Fruit fly (Drosophila melanogaster) whole organism, embryonic: ENCODE measurements around the gene CG8117.

Experiments
- Blimp-1 ChIP-seq: fragments of 200-800 bp; sonication (Bioruptor generic); optimal IDR thresholded peaks from 3 replicates; lab custom pipeline; 2018; ENCODE audit warnings: missing biosample characterization, missing genetic modification characterization, mild to moderate bottlenecking, moderate library complexity, missing genetic modification reagents
- C15 ChIP-seq: fragments of 200-800 bp; sonication (Bioruptor generic); IDR thresholded peaks from 3 replicates; pipeline ENCODE4 v1.3.6; 2022; ENCODE audit warnings: missing biosample characterization, missing genetic modification characterization
- CG10321 ChIP-seq: fragments of 200-800 bp; sonication (Bioruptor generic); IDR thresholded peaks from 2 replicates; pipeline ENCODE4 v1.3.6; 2022; ENCODE audit warnings: missing biosample characterization, missing genetic modification characterization
- CG10431 ChIP-seq: fragments of 200-800 bp; sonication (Bioruptor generic); optimal IDR thresholded peaks from 3 replicates; lab custom pipeline; 2018; ENCODE audit warnings: missing biosample characterization, mild to moderate bottlenecking, missing genetic modification characterization
- CG11695 ChIP-seq: fragments of 200-800 bp; sonication (Bioruptor generic); IDR thresholded peaks from 3 replicates; pipeline ENCODE4 v1.3.6; 2022; ENCODE audit warnings: missing biosample characterization, missing genetic modification characterization
- CG12236 ChIP-seq: fragments of 200-800 bp; sonication (Bioruptor generic); optimal IDR thresholded peaks from 2 replicates; lab custom pipeline; 2016; ENCODE audit warnings: missing biosample characterization, missing genetic modification characterization
- CG12769 ChIP-seq: fragments of 200-800 bp; sonication (Bioruptor generic); optimal IDR thresholded peaks from 2 replicates; lab custom pipeline; 2019; ENCODE audit warnings: missing biosample characterization, mild to moderate bottlenecking, missing genetic modification characterization, moderate library complexity
- CG14014 ChIP-seq: fragments of 200-800 bp; sonication (Bioruptor generic); IDR thresholded peaks from 2 replicates; pipeline ENCODE4 v1.3.6; 2022; ENCODE audit warnings: missing biosample characterization, missing genetic modification characterization
- CG18476 ChIP-seq: fragments of 200-800 bp; sonication (Bioruptor generic); optimal IDR thresholded peaks from 2 replicates; lab custom pipeline; 2016; ENCODE audit warnings: missing biosample characterization, mild to moderate bottlenecking, missing genetic modification characterization
- CG2199 ChIP-seq: fragments of 200-800 bp; sonication (Bioruptor generic); IDR thresholded peaks from 3 replicates; pipeline ENCODE4 v1.3.6; 2022; ENCODE audit warnings: missing biosample characterization, missing genetic modification characterization
- CG31365 ChIP-seq: fragments of 200-800 bp; sonication (Bioruptor generic); optimal IDR thresholded peaks from 2 replicates; lab custom pipeline; 2018; ENCODE audit warnings: missing biosample characterization, mild to moderate bottlenecking, missing genetic modification characterization
- CG32772 ChIP-seq: fragments of 200-800 bp; sonication (Bioruptor generic); IDR thresholded peaks from 2 replicates; pipeline ENCODE4 v1.3.6; 2022; ENCODE audit warnings: missing biosample characterization, missing genetic modification characterization
- CG3995 ChIP-seq: fragments of 200-800 bp; sonication (Bioruptor generic); optimal IDR thresholded peaks from 3 replicates; lab custom pipeline; 2016; ENCODE audit warnings: missing biosample characterization, missing genetic modification characterization
- CG4282 ChIP-seq: fragments of 200-800 bp; sonication (Bioruptor generic); optimal IDR thresholded peaks from 2 replicates; lab custom pipeline; 2016; ENCODE audit warnings: missing biosample characterization, missing genetic modification characterization
- CG4707 ChIP-seq: fragments of 200-800 bp; sonication (Bioruptor generic); optimal IDR thresholded peaks from 2 replicates; lab custom pipeline; 2018; ENCODE audit warnings: missing biosample characterization, mild to moderate bottlenecking, missing genetic modification characterization, moderate library complexity
- CG6272 ChIP-seq: fragments of 200-800 bp; sonication (Bioruptor generic); IDR thresholded peaks from 2 replicates; pipeline ENCODE4 v1.3.6; 2022; ENCODE audit warnings: missing biosample characterization, missing genetic modification characterization
- CG9609 ChIP-seq: fragments of 200-800 bp; sonication (Bioruptor generic); optimal IDR thresholded peaks from 3 replicates; lab custom pipeline; 2016; ENCODE audit warnings: missing biosample characterization, missing genetic modification characterization
- CHES-1-like ChIP-seq: fragments of 200-800 bp; sonication (Bioruptor generic); optimal IDR thresholded peaks from 2 replicates; lab custom pipeline; 2016; ENCODE audit warnings: missing biosample characterization, missing genetic modification characterization
- CrebB ChIP-seq: fragments of 200-800 bp; sonication (Bioruptor generic); optimal IDR thresholded peaks from 3 replicates; lab custom pipeline; 2018; ENCODE audit warnings: missing biosample characterization, mild to moderate bottlenecking, missing genetic modification characterization
- E2f1 ChIP-seq: fragments of 200-800 bp; sonication (Bioruptor generic); IDR thresholded peaks from 2 replicates; pipeline ENCODE4 v1.3.6; 2022; ENCODE audit warnings: missing biosample characterization, missing genetic modification characterization
- Eip74EF ChIP-seq, 2 experiments: fragments of 200-800 bp in 1 of 2; fragments of >200 bp in 1 of 2; sonication (Bioruptor generic) in 1 of 2; optimal IDR thresholded peaks; 2 replicates each; lab custom pipeline; 2017 to 2019; ENCODE audit warnings: missing biosample characterization in 2 of 2, missing genetic modification characterization in 2 of 2, mild to moderate bottlenecking in 1 of 2, moderate library complexity in 1 of 2
- Elba2 ChIP-seq: fragments of 200-800 bp; sonication (Bioruptor generic); optimal IDR thresholded peaks from 3 replicates; lab custom pipeline; 2016; ENCODE audit warnings: missing biosample characterization, missing genetic modification characterization
- Fer1 ChIP-seq: fragments of 200-800 bp; sonication (Bioruptor generic); optimal IDR thresholded peaks from 2 replicates; lab custom pipeline; 2017; ENCODE audit warnings: missing biosample characterization, mild to moderate bottlenecking, missing genetic modification characterization
- Gsc ChIP-seq: fragments of 200-800 bp; sonication (Bioruptor generic); IDR thresholded peaks from 2 replicates; pipeline ENCODE4 v1.3.6; 2022; ENCODE audit warnings: missing biosample characterization, missing genetic modification characterization
- HLH4C ChIP-seq: fragments of 200-800 bp; sonication (Bioruptor generic); IDR thresholded peaks from 3 replicates; pipeline ENCODE4 v1.3.6; 2022; ENCODE audit warnings: missing biosample characterization, missing genetic modification characterization; ENCODE audit not compliant: partially characterized antibody
- HmgZ ChIP-seq: fragments of 200-800 bp; sonication (Bioruptor generic); optimal IDR thresholded peaks from 2 replicates; lab custom pipeline; 2018; ENCODE audit warnings: missing biosample characterization, mild to moderate bottlenecking, missing genetic modification characterization
- Hmr ChIP-seq: fragments of 200-800 bp; sonication (Bioruptor generic); optimal IDR thresholded peaks from 3 replicates; lab custom pipeline; 2017; ENCODE audit warnings: mild to moderate bottlenecking, missing biosample characterization, missing genetic modification reagents, missing genetic modification characterization
- Hsf ChIP-seq: fragments of 200-800 bp; sonication (Bioruptor generic); optimal IDR thresholded peaks from 3 replicates; lab custom pipeline; 2016; ENCODE audit warnings: missing biosample characterization, missing genetic modification characterization
- Kr ChIP-seq: fragments of 200-800 bp; sonication (Bioruptor generic); optimal IDR thresholded peaks from 2 replicates; lab custom pipeline; 2017; ENCODE audit warnings: missing biosample characterization, mild to moderate bottlenecking, missing genetic modification characterization
- Med ChIP-seq: fragments of 200-800 bp; sonication (Bioruptor generic); peaks from one replicate; lab custom pipeline; 2016; ENCODE audit warnings: missing biosample characterization, missing genetic modification characterization, mild to moderate bottlenecking, inconsistent platforms, moderate library complexity
- Poxn ChIP-seq: fragments of 200-800 bp; sonication (Bioruptor generic); IDR thresholded peaks from 2 replicates; pipeline ENCODE4 v1.3.6; 2022; ENCODE audit warnings: missing biosample characterization, missing genetic modification characterization
- Six4 ChIP-seq: fragments of 200-800 bp; sonication (Bioruptor generic); optimal IDR thresholded peaks from 2 replicates; lab custom pipeline; 2016; ENCODE audit warnings: missing biosample characterization, missing genetic modification characterization
- Sry-δ ChIP-seq: fragments of 200-800 bp; sonication (Bioruptor generic); optimal IDR thresholded peaks from 2 replicates; lab custom pipeline; 2016; ENCODE audit warnings: missing biosample characterization, missing genetic modification characterization
- Taf1 ChIP-seq: fragments of 200-800 bp; sonication (Bioruptor generic); IDR thresholded peaks from 2 replicates; pipeline ENCODE4 v1.3.6; 2022; ENCODE audit warnings: missing biosample characterization, missing genetic modification characterization
- Usf ChIP-seq: fragments of 200-800 bp; sonication (Bioruptor generic); optimal IDR thresholded peaks from 2 replicates; lab custom pipeline; 2017; ENCODE audit warnings: missing genotype, missing biosample characterization, missing genetic modification characterization
- YL-1 ChIP-seq: fragments of 200-800 bp; sonication (Bioruptor generic); optimal IDR thresholded peaks from 3 replicates; lab custom pipeline; 2017; ENCODE audit warnings: missing biosample characterization, mild to moderate bottlenecking, missing genetic modification characterization
- aop ChIP-seq: fragments of 200-800 bp; sonication (Bioruptor generic); IDR thresholded peaks from 2 replicates; pipeline ENCODE4 v1.3.6; 2022; ENCODE audit warnings: missing biosample characterization, missing genetic modification characterization
- bowl ChIP-seq: fragments of 200-800 bp; sonication (Bioruptor generic); IDR thresholded peaks from 2 replicates; pipeline ENCODE4 v1.3.6; 2022; ENCODE audit warnings: missing biosample characterization, missing genetic modification characterization
- da ChIP-seq: fragments of 200-800 bp; sonication (Bioruptor generic); optimal IDR thresholded peaks from 2 replicates; lab custom pipeline; 2016; ENCODE audit warnings: missing biosample characterization, missing genetic modification characterization
- dm ChIP-seq: fragments of 200-800 bp; sonication (Bioruptor generic); optimal IDR thresholded peaks from 3 replicates; lab custom pipeline; 2016; ENCODE audit warnings: missing biosample characterization, missing genetic modification characterization
- esg ChIP-seq: fragments of 200-800 bp; sonication (Bioruptor generic); conservative IDR thresholded peaks from 2 replicates; pipeline ENCODE4 v1.3.6; 2022; ENCODE audit warnings: missing biosample characterization, missing genetic modification characterization
- fd96Cb ChIP-seq: fragments of 200-800 bp; sonication (Bioruptor generic); optimal IDR thresholded peaks from 2 replicates; lab custom pipeline; 2018; ENCODE audit warnings: missing biosample characterization, mild to moderate bottlenecking, missing genetic modification characterization, moderate library complexity
- fu2 ChIP-seq: fragments of 200-800 bp; sonication (Bioruptor generic); optimal IDR thresholded peaks from 2 replicates; lab custom pipeline; 2016; ENCODE audit warnings: missing biosample characterization, missing genetic modification characterization
- gce ChIP-seq: fragments of 200-800 bp; sonication (Bioruptor generic); IDR thresholded peaks from 3 replicates; pipeline ENCODE4 v1.3.6; 2022; ENCODE audit warnings: missing biosample characterization, missing genetic modification characterization
- hth ChIP-seq: fragments of >200 bp; optimal IDR thresholded peaks from 2 replicates; lab custom pipeline; 2017; ENCODE audit warnings: inconsistent platforms
- lola ChIP-seq, 3 experiments: fragments of >200 bp in 2 of 3; fragments of 200-800 bp in 1 of 3; sonication (Bioruptor generic) in 1 of 3; optimal IDR thresholded peaks; 2 replicates each; lab custom pipeline; 2017 to 2019; ENCODE audit warnings: missing biosample characterization in 3 of 3, missing genetic modification characterization in 3 of 3, mild to moderate bottlenecking in 1 of 3, moderate library complexity in 1 of 3
- luna ChIP-seq: fragments of 200-800 bp; sonication (Bioruptor generic); optimal IDR thresholded peaks from 2 replicates; lab custom pipeline; 2016; ENCODE audit warnings: missing biosample characterization, missing genetic modification characterization
- odd ChIP-seq: fragments of 200-800 bp; sonication (Bioruptor generic); optimal IDR thresholded peaks from 2 replicates; lab custom pipeline; 2017; ENCODE audit warnings: missing biosample characterization, mild to moderate bottlenecking, missing genetic modification characterization
- p53 ChIP-seq: fragments of 200-800 bp; sonication (Bioruptor generic); optimal IDR thresholded peaks from 2 replicates; lab custom pipeline; 2016; ENCODE audit warnings: missing biosample characterization, missing genetic modification characterization
- phol ChIP-seq: fragments of 200-800 bp; sonication (Bioruptor generic); optimal IDR thresholded peaks from 3 replicates; lab custom pipeline; 2018; ENCODE audit warnings: missing biosample characterization, mild to moderate bottlenecking, missing genetic modification characterization, moderate library complexity
- stwl ChIP-seq: fragments of 200-800 bp; sonication (Bioruptor generic); optimal IDR thresholded peaks from 3 replicates; lab custom pipeline; 2018; ENCODE audit warnings: missing biosample characterization, mild to moderate bottlenecking, missing genetic modification characterization, moderate library complexity
- z ChIP-seq: fragments of 200-800 bp; sonication (Bioruptor generic); IDR thresholded peaks from 3 replicates; pipeline ENCODE4 v1.3.6; 2022; ENCODE audit warnings: missing biosample characterization, missing genetic modification characterization

The CG8117 gene

dm6 chrX:15599697-15600096 lies 44.3 kb upstream of the CG8117 start (continued):
- TF ChIP-seq Blimp-1 (GFP tag; lab: Kevin White, UChicago) (peak; percentile 50), dm (GFP tag; lab: Kevin White, UChicago) (no peak), CG12236 (GFP tag; lab: Kevin White, UChicago) (no peak), HLH4C (GFP tag; lab: Robert Waterston, UW) (no peak), CG4282 (no peak), Med (GFP tag; lab: Kevin White, UChicago) (peak; percentile 97), aop (GFP tag; lab: Robert Waterston, UW) (no peak), C15 (no peak), CG6272 (GFP tag; lab: Robert Waterston, UW) (0 out of 2 replicates have a peak, but pooled peaks have one; percentile 47), CG32772 (GFP tag; lab: Robert Waterston, UW) (peak; percentile 36; the same call in 1 of the 2 replicates), da (GFP tag; lab: Kevin White, UChicago) (no peak), CG12769 (tag; lab: Kevin White, UChicago) (peak; percentile 77), stwl (tag; lab: Kevin White, UChicago) (no peak), CG4707 (no peak), CG2199 (GFP tag; lab: Robert Waterston, UW) (no peak), Kr (GFP tag; lab: Kevin White, UChicago) (no peak), fd96Cb (peak; percentile 70), YL-1 (no peak), Gsc (GFP tag; lab: Robert Waterston, UW) (no peak), Six4 (GFP tag; lab: Kevin White, UChicago) (peak; percentile 33), gce (GFP tag; lab: Robert Waterston, UW) (peak; percentile 61; the same call in 1 of the 3 replicates), CG31365 (tag; lab: Kevin White, UChicago) (peak; percentile 31), esg (GFP tag; lab: Robert Waterston, UW) (peak; percentile 53), CG10431 (GFP tag; lab: Kevin White, UChicago) (no peak), odd (GFP tag; lab: Kevin White, UChicago) (peak; percentile 26), p53 (GFP tag; lab: Kevin White, UChicago) (no peak), CrebB (tag; lab: Kevin White, UChicago) (no peak), CG9609 (GFP tag; lab: Kevin White, UChicago) (peak; percentile 51), luna (no peak), CG11695 (GFP tag; lab: Robert Waterston, UW) (peak; percentile 52; the same call in 1 of the 3 replicates), CG18476 (GFP tag; lab: Kevin White, UChicago) (no peak), Usf (no peak), Hsf (GFP tag; lab: Kevin White, UChicago) (peak; percentile 62), Poxn (GFP tag; lab: Robert Waterston, UW) (no peak), Elba2 (GFP tag; lab: Kevin White, UChicago) (no peak), bowl (no peak), Hmr (GFP tag; lab: Kevin White, UChicago) (peak; percentile 28), fu2 (peak; percentile 31), lola (GFP tag; optimal IDR thresholded peaks at IDR 0.05; lab: Kevin White, UChicago) (no peak), Taf1 (no peak), z (GFP tag; lab: Robert Waterston, UW) (no peak), Sry-δ (no peak), CG10321 (peak; percentile 41; the same call in 1 of the 2 replicates), Fer1 (GFP tag; lab: Kevin White, UChicago) (peak; percentile 61), CHES-1-like (GFP tag; lab: Kevin White, UChicago) (peak; percentile 12), Eip74EF (GFP tag; optimal IDR thresholded peaks at IDR 0.05; lab: Kevin White, UChicago) (no peak), CG14014 (GFP tag; lab: Robert Waterston, UW) (peak; percentile 57), hth (no peak), HmgZ (peak; percentile 12), E2f1 (GFP tag; lab: Robert Waterston, UW) (peak; percentile 59), CG3995 (no peak), phol (peak; percentile 60)
